Worm (Caenorhabditis elegans): ENCODE measurements around the gene C50F4.12.

Gene C50F4.12

ce11 chrV:9561624-9562179, 22.2 kb upstream of the C50F4.12 start, which contains the start of gene rgef-1:
Gene rgef-1, minus strand, starts transcription at chrV:9561674.
- TF ChIP-seq lin-40 (tag; optimal IDR thresholded peaks at IDR 0.05) (peak; percentile 39), T07F8.4 (tag; optimal IDR thresholded peaks at IDR 0.05) (no peak), lin-35 (GFP tag; optimal IDR thresholded peaks at IDR 0.05) (peak in 1 of 3 experiments; percentile 16), pbrm-1 (GFP tag; IDR thresholded peaks at IDR 0.05) (0 out of 2 replicates have a peak, but pooled peaks have one; percentile 13), K12H6.12 (tag; optimal IDR thresholded peaks at IDR 0.05) (peak; percentile 71), mcd-1 (GFP tag; IDR thresholded peaks at IDR 0.05) (peak; percentile 30; the same call in 1 of the 2 replicates), tbx-9 (tag; optimal IDR thresholded peaks at IDR 0.05; ENCODE audit: borderline replicate concordance) (no peak), C06A6.2 (GFP tag; conservative IDR thresholded peaks at IDR 0.05) (no peak), K11D2.4 (GFP tag; IDR thresholded peaks at IDR 0.05) (0 out of 2 replicates have a peak, but pooled peaks have one; percentile 19), hmg-1.2 (GFP tag; IDR thresholded peaks at IDR 0.05) (0 out of 2 replicates have a peak, but pooled peaks have one; percentile 9), tlf-1 (GFP tag; optimal IDR thresholded peaks at IDR 0.05) (no peak), nfyb-1 (GFP tag; IDR thresholded peaks at IDR 0.05) (0 out of 2 replicates have a peak, but pooled peaks have one; percentile 15), egrh-3 (GFP tag; IDR thresholded peaks at IDR 0.05) (no peak), zfh-2 (GFP tag; conservative IDR thresholded peaks at IDR 0.05) (peak; percentile 91)

DNA sequence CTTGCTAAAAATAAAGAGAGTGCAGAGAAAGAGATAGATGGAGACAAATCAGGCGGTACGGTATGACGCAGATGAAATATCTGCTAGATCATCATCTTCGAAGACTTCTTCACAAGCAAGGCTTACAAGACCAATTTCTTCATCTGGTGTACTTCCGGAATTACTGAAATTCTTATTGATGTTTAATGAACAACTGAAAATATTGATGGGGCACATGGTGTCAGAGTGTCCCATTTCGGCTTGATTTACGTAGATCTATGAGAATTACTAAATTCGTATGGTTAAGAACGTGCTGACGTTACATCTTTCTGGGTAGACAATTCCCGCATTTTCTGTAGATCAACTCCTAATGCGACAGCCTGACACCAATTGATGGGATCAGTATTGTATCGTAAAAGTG, 17.1 kb upstream of the C50F4.12 start:
- TF ChIP-seq egl-18 (GFP tag; IDR thresholded peaks at IDR 0.05) (no peak), lag-1 (GFP tag; IDR thresholded peaks at IDR 0.05) (no peak), ztf-3 (GFP tag; optimal IDR thresholded peaks at IDR 0.05) (no peak), B0261.1 (tag; optimal IDR thresholded peaks at IDR 0.05) (no peak), nfya-2 (GFP tag; IDR thresholded peaks at IDR 0.05) (no peak), aptf-3 (GFP tag; IDR thresholded peaks at IDR 0.05) (no peak), ceh-100 (GFP tag; IDR thresholded peaks at IDR 0.05) (no peak), lsl-1 (GFP tag; optimal IDR thresholded peaks at IDR 0.05) (no peak), T26A5.8 (tag; optimal IDR thresholded peaks at IDR 0.05) (no peak), tbp1 (GFP tag; optimal IDR thresholded peaks at IDR 0.05) (no peak), ceh-79 (tag; optimal IDR thresholded peaks at IDR 0.05) (no peak), let-607 (tag; optimal IDR thresholded peaks at IDR 0.05) (no peak), sea-2 (GFP tag; IDR thresholded peaks at IDR 0.05) (no peak)

DNA sequence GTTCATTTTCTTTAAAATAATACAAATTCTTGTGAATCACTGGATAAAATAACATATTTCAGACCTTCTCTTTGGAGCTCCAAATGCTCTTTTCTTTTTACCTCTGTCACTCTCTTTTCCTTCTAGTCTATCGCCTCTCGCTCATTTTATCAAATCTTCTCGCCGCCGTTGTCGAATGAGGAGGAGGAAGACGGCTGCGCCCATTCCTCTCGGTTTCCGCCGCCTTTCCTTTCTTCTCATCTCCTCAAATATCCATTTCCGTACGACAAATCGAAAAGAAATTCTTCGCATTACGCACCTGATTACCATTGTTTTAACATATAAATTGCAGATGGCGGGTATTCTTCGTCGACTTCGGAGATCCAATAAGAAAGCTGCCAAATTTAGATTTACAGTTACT, 10.8 kb upstream of the C50F4.12 start, which contains the start of gene ehbp-1:
TSS of gene ehbp-1 (plus strand) at position 332 of the 400 bp plus-strand sequence.
- TF ChIP-seq ceh-100 (GFP tag; IDR thresholded peaks at IDR 0.05) (no peak), aptf-2 (GFP tag; conservative IDR thresholded peaks at IDR 0.05) (no peak), Y67H2A.10 (GFP tag; conservative IDR thresholded peaks at IDR 0.05) (no peak), tbx-9 (tag; optimal IDR thresholded peaks at IDR 0.05; ENCODE audit: borderline replicate concordance) (no peak), pbrm-1 (GFP tag; IDR thresholded peaks at IDR 0.05) (0 out of 2 replicates have a peak, but pooled peaks have one; percentile 27), hmg-1.2 (GFP tag; IDR thresholded peaks at IDR 0.05) (0 out of 2 replicates have a peak, but pooled peaks have one; percentile 6), ztf-25 (GFP tag; IDR thresholded peaks at IDR 0.05) (no peak)

DNA sequence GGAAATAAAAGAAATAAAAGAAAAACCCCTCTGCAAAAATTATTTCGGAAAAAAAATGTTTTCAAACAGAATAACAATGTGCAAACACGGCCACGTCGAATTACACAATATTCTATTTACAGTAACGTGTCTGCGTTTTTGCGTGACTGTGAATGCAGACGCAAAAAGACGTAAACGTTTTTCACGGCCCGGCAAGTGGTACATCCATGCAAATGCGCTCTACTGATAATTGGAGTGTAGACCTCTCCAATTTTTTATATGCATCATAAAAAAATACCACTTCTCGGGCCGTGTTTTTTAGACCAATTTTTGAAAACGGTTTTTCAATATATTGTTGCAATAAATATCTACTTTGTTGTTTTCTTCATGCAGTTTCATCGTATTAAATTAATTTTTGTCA, 9.9 kb upstream of the C50F4.12 start, which contains the start of gene nstp-10:
TSS of gene nstp-10 (minus strand) at position 378 of the 400 bp plus-strand sequence.
- TF ChIP-seq B0261.1 (tag; optimal IDR thresholded peaks at IDR 0.05): no peak
- no peak for TF ChIP-seq nhr-90 (tag; optimal IDR thresholded peaks at IDR 0.05)
- peak; percentile 49 for TF ChIP-seq ZK185.1 (tag; optimal IDR thresholded peaks at IDR 0.05; ENCODE audit: poor library complexity, severe bottlenecking)
- TF ChIP-seq let-526 (GFP tag; IDR thresholded peaks at IDR 0.05): no peak
- TF ChIP-seq cebp-1 (GFP tag; IDR thresholded peaks at IDR 0.05): 0 out of 2 replicates have a peak, but pooled peaks have one; percentile 17
- peak; percentile 48 for TF ChIP-seq cebp-1 (tag; optimal IDR thresholded peaks at IDR 0.05)
- no peak for TF ChIP-seq hlh-26 (GFP tag; conservative IDR thresholded peaks at IDR 0.05)
- no peak for TF ChIP-seq K11D2.4 (GFP tag; IDR thresholded peaks at IDR 0.05)
- no peak for TF ChIP-seq ceh-79 (tag; optimal IDR thresholded peaks at IDR 0.05)
- peak; percentile 71 for TF ChIP-seq lir-1 (GFP tag; conservative IDR thresholded peaks at IDR 0.05)
- no peak for TF ChIP-seq C06A6.2 (GFP tag; conservative IDR thresholded peaks at IDR 0.05)
- TF ChIP-seq athp-1 (tag; optimal IDR thresholded peaks at IDR 0.05): peak; percentile 88
- TF ChIP-seq madf-3 (GFP tag; IDR thresholded peaks at IDR 0.05): peak; percentile 91
- TF ChIP-seq unc-130 (GFP tag; optimal IDR thresholded peaks at IDR 0.05): peak; percentile 89
- peak; percentile 98 for TF ChIP-seq B0019.2 (GFP tag; conservative IDR thresholded peaks at IDR 0.05)
- no peak for TF ChIP-seq ztf-26 (tag; optimal IDR thresholded peaks at IDR 0.05)
- TF ChIP-seq ztf-28 (GFP tag; IDR thresholded peaks at IDR 0.05): peak; percentile 77; the same call in 1 of the 2 replicates
- peak; percentile 89 for TF ChIP-seq tlf-1 (GFP tag; optimal IDR thresholded peaks at IDR 0.05)
